Worm (Caenorhabditis elegans) whole organism, L3 larva: ENCODE data around the gene Y42G9A.2.

Experiments used
- fkh-10 ChIP-seq: sonication (generic microtip); optimal IDR thresholded peaks from 2 replicates; lab custom pipeline; 2017; ENCODE audit warnings: missing biosample characterization, missing genetic modification reagents, missing genetic modification characterization
- mdl-1 ChIP-seq: fragments of 150-350 bp; optimal IDR thresholded peaks from 2 replicates; lab custom pipeline; 2014; ENCODE audit warnings: missing biosample characterization, missing genetic modification characterization
- nhr-12 ChIP-seq: fragments of 150-350 bp; optimal IDR thresholded peaks from 2 replicates; lab custom pipeline; 2014; ENCODE audit warnings: missing biosample characterization, missing genetic modification characterization
- nhr-237 ChIP-seq: fragments of 150-350 bp; optimal IDR thresholded peaks from 2 replicates; lab custom pipeline; 2014; ENCODE audit warnings: missing biosample characterization, missing genetic modification characterization
- nhr-77 ChIP-seq: fragments of 150-350 bp; optimal IDR thresholded peaks from 2 replicates; lab custom pipeline; 2014; ENCODE audit warnings: missing biosample characterization, missing genetic modification characterization
- pha-4 ChIP-seq: fragments of 150-350 bp; optimal IDR thresholded peaks from 2 replicates; lab custom pipeline; 2014; ENCODE audit warnings: missing biosample characterization, missing genetic modification reagents, missing genetic modification characterization
- sea-2 ChIP-seq: fragments of 150-350 bp; sonication (generic microtip); optimal IDR thresholded peaks from 4 replicates; lab custom pipeline; 2014; ENCODE audit warnings: missing biosample characterization, missing genetic modification reagents, missing genetic modification characterization
- skn-1 ChIP-seq: fragments of 150-350 bp; optimal IDR thresholded peaks from 2 replicates; lab custom pipeline; 2014; ENCODE audit warnings: missing biosample characterization, missing genetic modification characterization

DNA sequence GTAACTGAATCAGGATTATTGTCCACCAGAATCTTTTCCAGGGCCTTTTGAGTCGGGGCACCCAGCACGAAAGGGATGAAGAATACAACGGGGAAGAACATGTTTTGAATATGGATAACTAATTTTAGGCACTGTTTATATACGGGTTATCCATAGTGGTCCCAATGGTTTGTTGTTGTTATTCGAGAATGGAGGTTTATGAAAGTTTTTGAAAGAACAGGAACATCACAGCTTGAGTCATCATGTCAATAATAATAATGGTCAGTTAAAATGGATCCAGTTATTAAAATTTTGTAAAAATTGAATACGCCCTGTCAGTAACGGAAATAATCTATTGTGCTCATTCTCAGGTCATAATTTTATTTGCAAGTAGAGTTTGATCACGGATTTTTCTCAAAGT is 35.1 kb downstream of the Y42G9A.2 start, which contains the start of gene nas-28:
- TF ChIP-seq nhr-237 (tag; lab: Kevin White, UChicago) = no peak
- no peak for TF ChIP-seq pha-4 (tag; lab: Kevin White, UChicago)
- no peak for TF ChIP-seq mdl-1
- no peak for TF ChIP-seq sea-2
- no peak for TF ChIP-seq nhr-12 (tag; lab: Kevin White, UChicago)
- TF ChIP-seq nhr-77 (tag; lab: Kevin White, UChicago) = no peak
- TF ChIP-seq skn-1 (tag; lab: Kevin White, UChicago) = no peak
- TF ChIP-seq fkh-10 (GFP tag; lab: Kevin White, UChicago) = no peak
